Worm (Caenorhabditis elegans) whole organism, L3 larva: Measurements from ENCODE around the gene Y54B9A.1.

Experiments
- egl-27 ChIP-seq: sonication (generic microtip); optimal IDR thresholded peaks from 4 replicates; lab custom pipeline; 2017; ENCODE audit warnings: missing biosample characterization, missing genetic modification reagents, missing genetic modification characterization
- fkh-10 ChIP-seq: sonication (generic microtip); optimal IDR thresholded peaks from 2 replicates; lab custom pipeline; 2017; ENCODE audit warnings: missing biosample characterization, missing genetic modification reagents, missing genetic modification characterization
- ztf-11 ChIP-seq: fragments of 150-350 bp; optimal IDR thresholded peaks from 2 replicates; lab custom pipeline; 2014; ENCODE audit warnings: missing biosample characterization, missing genetic modification characterization

ce11 chrV:9480566-9480965, 41.2 kb upstream of the Y54B9A.1 start, which contains the start of gene K06A4.6:
- no peak for TF ChIP-seq fkh-10 (GFP tag; lab: Kevin White, UChicago)
- no peak for TF ChIP-seq ztf-11 (tag; lab: Kevin White, UChicago)
- TF ChIP-seq egl-27 (tag; lab: Kevin White, UChicago), result no peak
